Worm (Caenorhabditis elegans) whole organism, L1 larva: Measurements from ENCODE around the gene T03G11.9.

ENCODE experiments used
- aha-1 ChIP-seq: fragments of 150-350 bp; optimal IDR thresholded peaks from 2 replicates; lab custom pipeline; 2014; ENCODE audit warnings: missing biosample characterization, missing genetic modification characterization
- ama-1 ChIP-seq: fragments of 150-350 bp; optimal IDR thresholded peaks from 2 replicates; lab custom pipeline; 2014
- blmp-1 ChIP-seq: fragments of 150-350 bp; optimal IDR thresholded peaks from 2 replicates; lab custom pipeline; 2014; ENCODE audit warnings: missing biosample characterization, missing genetic modification characterization
- ceh-8 ChIP-seq: fragments of 200-800 bp; sonication (Bioruptor generic); optimal IDR thresholded peaks from 2 replicates; lab custom pipeline; 2018; ENCODE audit warnings: mild to moderate bottlenecking, missing genetic modification characterization, moderate library complexity, missing compliant biosample characterization
- ceh-82 ChIP-seq, 3 experiments: fragments of 150-350 bp in 1 of 3; sonication (generic microtip) in 2 of 3; optimal IDR thresholded peaks; 2 replicates each; lab custom pipeline; 2014 to 2017; ENCODE audit warnings: missing biosample characterization in 3 of 3, missing genetic modification characterization in 3 of 3
- ceh-88 ChIP-seq: fragments of 200-800 bp; sonication (Bioruptor generic); IDR thresholded peaks from 2 replicates; pipeline ENCODE4 v1.3.6; 2022; ENCODE audit warnings: missing genetic modification characterization, missing compliant biosample characterization
- efl-1 ChIP-seq, 4 experiments: fragments of 150-350 bp; optimal IDR thresholded peaks in 3 of 4; peaks in 1 of 4; 1 replicate in 1 of 4; 2 replicates in 3 of 4; lab custom pipeline; 2014; ENCODE audit warnings: missing biosample characterization in 2 of 4, missing genetic modification characterization in 2 of 4, missing genetic modification reagents in 2 of 4
- egl-13 ChIP-seq: sonication (generic microtip); optimal IDR thresholded peaks from 2 replicates; lab custom pipeline; 2016; ENCODE audit warnings: missing genotype, missing genetic modification reagents, missing genetic modification characterization, missing compliant biosample characterization
- egl-27 ChIP-seq, 2 experiments: fragments of 150-350 bp in 1 of 2; sonication (generic microtip); optimal IDR thresholded peaks; 3 replicates each; lab custom pipeline; 2017 to 2018; ENCODE audit warnings: missing biosample characterization in 2 of 2, missing genetic modification characterization in 2 of 2, missing genetic modification reagents in 2 of 2
- elt-2 ChIP-seq: sonication (generic microtip); optimal IDR thresholded peaks from 2 replicates; lab custom pipeline; 2016; ENCODE audit warnings: missing genetic modification characterization, mild to moderate bottlenecking, inconsistent platforms, missing compliant biosample characterization, missing genetic modification reagents
- elt-3 ChIP-seq, 6 experiments: fragments of 150-350 bp in 1 of 6; sonication (generic microtip); optimal IDR thresholded peaks; 2 replicates each; lab custom pipeline; 2017 to 2018; ENCODE audit warnings: missing biosample characterization in 6 of 6, missing genetic modification characterization in 6 of 6, inconsistent platforms in 1 of 6
- fkh-10 ChIP-seq: sonication (generic microtip); optimal IDR thresholded peaks from 2 replicates; lab custom pipeline; 2017; ENCODE audit warnings: missing biosample characterization, missing genetic modification reagents, missing genetic modification characterization
- fkh-4 ChIP-seq: sonication (generic microtip); optimal IDR thresholded peaks from 2 replicates; lab custom pipeline; 2016; ENCODE audit warnings: missing compliant biosample characterization, missing genetic modification characterization, borderline replicate concordance
- grh-1 ChIP-seq: fragments of 200-800 bp; sonication (Bioruptor generic); IDR thresholded peaks from 2 replicates; pipeline ENCODE4 v1.3.6; 2022; ENCODE audit warnings: missing genetic modification reagents, missing genetic modification characterization, missing compliant biosample characterization
- isw-1 ChIP-seq: fragments of 200-800 bp; sonication (Bioruptor generic); IDR thresholded peaks from 2 replicates; pipeline ENCODE4 v1.3.6; 2022; ENCODE audit warnings: missing genetic modification characterization, missing compliant biosample characterization
- jun-1 ChIP-seq: fragments of 150-350 bp; optimal IDR thresholded peaks from 2 replicates; lab custom pipeline; 2014; ENCODE audit warnings: missing biosample characterization, missing genetic modification reagents, missing genetic modification characterization
- lin-13 ChIP-seq: fragments of 150-350 bp; optimal IDR thresholded peaks from 2 replicates; lab custom pipeline; 2014; ENCODE audit warnings: missing biosample characterization, missing genetic modification reagents, missing genetic modification characterization
- lin-14 ChIP-seq: fragments of 200-800 bp; sonication (Bioruptor generic); optimal IDR thresholded peaks from 2 replicates; lab custom pipeline; 2018; ENCODE audit warnings: mild to moderate bottlenecking, missing genetic modification characterization, moderate library complexity, missing compliant biosample characterization
- lin-35 ChIP-seq, 2 experiments: fragments of 150-350 bp; optimal IDR thresholded peaks; 2 replicates each; lab custom pipeline; 2014; ENCODE audit warnings: missing biosample characterization in 2 of 2, missing genetic modification characterization in 2 of 2, missing genetic modification reagents in 2 of 2
- lin-39 ChIP-seq: fragments of 150-350 bp; optimal IDR thresholded peaks from 2 replicates; lab custom pipeline; 2014; ENCODE audit warnings: missing biosample characterization, missing genetic modification reagents, missing genetic modification characterization
- lir-3 ChIP-seq: sonication (generic microtip); optimal IDR thresholded peaks from 2 replicates; lab custom pipeline; 2016; ENCODE audit warnings: mild to moderate bottlenecking, missing genetic modification characterization, moderate library complexity, missing compliant biosample characterization; ENCODE audit not compliant: poor library complexity
- lsy-2 ChIP-seq, 2 experiments: fragments of 150-350 bp; optimal IDR thresholded peaks; 2 replicates each; lab custom pipeline; 2014; ENCODE audit warnings: missing biosample characterization in 2 of 2, missing genetic modification characterization in 2 of 2
- mab-9 ChIP-seq: fragments of 200-800 bp; sonication (Bioruptor generic); IDR thresholded peaks from 2 replicates; pipeline ENCODE4 v1.3.6; 2022; ENCODE audit warnings: missing genetic modification reagents, missing genetic modification characterization, missing compliant biosample characterization
- mef-2 ChIP-seq: fragments of 150-350 bp; optimal IDR thresholded peaks from 2 replicates; lab custom pipeline; 2014; ENCODE audit warnings: missing biosample characterization, missing genetic modification characterization
- nhr-19 ChIP-seq: fragments of 200-800 bp; sonication (Bioruptor generic); conservative IDR thresholded peaks from 2 replicates; pipeline ENCODE4 v1.3.6; 2022; ENCODE audit warnings: missing genetic modification characterization, missing compliant biosample characterization
- nhr-20 ChIP-seq: sonication (generic microtip); optimal IDR thresholded peaks from 2 replicates; lab custom pipeline; 2016; ENCODE audit warnings: mild to moderate bottlenecking, missing genetic modification characterization, missing compliant biosample characterization
- nhr-237 ChIP-seq: fragments of 150-350 bp; optimal IDR thresholded peaks from 2 replicates; lab custom pipeline; 2014; ENCODE audit warnings: missing biosample characterization, missing genetic modification characterization
- nhr-28 ChIP-seq: fragments of 150-350 bp; optimal IDR thresholded peaks from 2 replicates; lab custom pipeline; 2014; ENCODE audit warnings: missing biosample characterization, missing genetic modification characterization
- nhr-47 ChIP-seq: sonication (generic microtip); optimal IDR thresholded peaks from 2 replicates; lab custom pipeline; 2016; ENCODE audit warnings: mild to moderate bottlenecking, missing genetic modification characterization, moderate library complexity, missing compliant biosample characterization
- nhr-71 ChIP-seq: sonication (generic microtip); optimal IDR thresholded peaks from 2 replicates; lab custom pipeline; 2016; ENCODE audit warnings: mild to moderate bottlenecking, missing genetic modification characterization, moderate library complexity, missing compliant biosample characterization
- nhr-76 ChIP-seq: sonication (generic microtip); optimal IDR thresholded peaks from 2 replicates; lab custom pipeline; 2017; ENCODE audit warnings: missing biosample characterization, missing genetic modification characterization
- nhr-77 ChIP-seq: fragments of 150-350 bp; optimal IDR thresholded peaks from 2 replicates; lab custom pipeline; 2014; ENCODE audit warnings: missing biosample characterization, missing genetic modification characterization
- nhr-85 ChIP-seq: sonication (generic microtip); peaks from one replicate; lab custom pipeline; 2016; ENCODE audit warnings: missing genetic modification characterization, inconsistent platforms, missing compliant biosample characterization
- rnt-1 ChIP-seq: sonication (generic microtip); optimal IDR thresholded peaks from 2 replicates; lab custom pipeline; 2016; ENCODE audit warnings: mild to moderate bottlenecking, missing genetic modification characterization, moderate library complexity, missing compliant biosample characterization
- skn-1 ChIP-seq: fragments of 150-350 bp; optimal IDR thresholded peaks from 2 replicates; lab custom pipeline; 2014; ENCODE audit warnings: missing biosample characterization, missing genetic modification characterization
- snu-23 ChIP-seq: sonication (generic microtip); optimal IDR thresholded peaks from 2 replicates; lab custom pipeline; 2016; ENCODE audit warnings: missing genetic modification characterization, missing compliant biosample characterization
- swsn-7 ChIP-seq: sonication (generic microtip); optimal IDR thresholded peaks from 2 replicates; lab custom pipeline; 2016; ENCODE audit warnings: missing genetic modification characterization, missing compliant biosample characterization
- tbx-2 ChIP-seq: sonication (generic microtip); optimal IDR thresholded peaks from 2 replicates; lab custom pipeline; 2016; ENCODE audit warnings: missing genetic modification characterization, missing compliant biosample characterization
- tlp-1 ChIP-seq: fragments of 150-350 bp; optimal IDR thresholded peaks from 2 replicates; lab custom pipeline; 2014; ENCODE audit warnings: missing biosample characterization, missing genetic modification characterization
- unc-30 ChIP-seq: sonication (generic microtip); optimal IDR thresholded peaks from 2 replicates; lab custom pipeline; 2017; ENCODE audit warnings: missing biosample characterization, missing genetic modification characterization

T03G11.9 gene

DNA sequence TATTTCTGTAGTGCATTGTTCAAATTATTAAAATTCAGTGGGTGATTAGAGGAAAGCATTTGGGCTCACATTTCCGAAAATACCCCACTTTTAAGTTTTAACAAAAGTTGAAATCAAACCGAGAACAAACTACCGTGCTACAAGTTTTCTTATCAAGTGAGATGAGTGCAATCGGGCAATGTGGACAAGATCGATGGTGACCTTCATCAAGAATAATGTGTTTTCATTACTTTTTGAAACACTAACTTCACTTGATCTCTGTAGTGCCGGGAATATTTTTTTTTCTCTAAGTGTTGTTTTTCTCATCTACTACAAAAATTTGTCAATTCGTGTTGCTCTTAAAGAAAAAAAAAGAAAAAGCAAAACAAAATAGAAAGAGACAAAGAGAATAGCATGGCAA, 24.8 kb downstream of the T03G11.9 start:
- TF ChIP-seq skn-1 (tag; lab: Kevin White, UChicago) (no peak), lin-13 (GFP tag; lab: Kevin White, UChicago) (no peak), nhr-85 (tag; lab: Kevin White, UChicago) (peak; percentile 73), ama-1 (no peak), ceh-8 (GFP tag; lab: Kevin White, UChicago) (no peak), rnt-1 (no peak), egl-13 (tag; lab: Kevin White, UChicago) (no peak), efl-1 (optimal IDR thresholded peaks at IDR 0.05; lab: Kevin White, UChicago) (no peak), efl-1 (GFP tag; optimal IDR thresholded peaks at IDR 0.05 in 1 of 2; lab: Kevin White, UChicago) (peak in 1 of 2 experiments; percentile 74), nhr-20 (tag; lab: Kevin White, UChicago) (peak; percentile 28), snu-23 (GFP tag; lab: Kevin White, UChicago) (no peak), lin-35 (GFP tag; optimal IDR thresholded peaks at IDR 0.05; lab: Kevin White, UChicago) (no peak), blmp-1 (tag; lab: Kevin White, UChicago) (peak; percentile 73), isw-1 (GFP tag; lab: Robert Waterston, UW) (no peak), unc-30 (no peak), lsy-2 (tag; optimal IDR thresholded peaks at IDR 0.05; lab: Kevin White, UChicago) (no peak), nhr-76 (tag; lab: Kevin White, UChicago) (no peak), fkh-4 (tag; lab: Kevin White, UChicago) (no peak), elt-2 (tag; lab: Kevin White, UChicago) (no peak), lin-14 (GFP tag; lab: Kevin White, UChicago) (peak; percentile 4), mab-9 (GFP tag; lab: Robert Waterston, UW) (no peak), nhr-237 (tag; lab: Kevin White, UChicago) (no peak), fkh-10 (GFP tag; lab: Kevin White, UChicago) (no peak), nhr-19 (no peak), elt-3 (tag; optimal IDR thresholded peaks at IDR 0.05; lab: Kevin White, UChicago) (peak in 2 of 6 experiments; percentile 50 to 63), ceh-88 (GFP tag; lab: Robert Waterston, UW) (no peak), mef-2 (tag; lab: Kevin White, UChicago) (no peak), ceh-82 (tag; optimal IDR thresholded peaks at IDR 0.05; lab: Kevin White, UChicago) (no peak), nhr-77 (tag; lab: Kevin White, UChicago) (no peak)

DNA sequence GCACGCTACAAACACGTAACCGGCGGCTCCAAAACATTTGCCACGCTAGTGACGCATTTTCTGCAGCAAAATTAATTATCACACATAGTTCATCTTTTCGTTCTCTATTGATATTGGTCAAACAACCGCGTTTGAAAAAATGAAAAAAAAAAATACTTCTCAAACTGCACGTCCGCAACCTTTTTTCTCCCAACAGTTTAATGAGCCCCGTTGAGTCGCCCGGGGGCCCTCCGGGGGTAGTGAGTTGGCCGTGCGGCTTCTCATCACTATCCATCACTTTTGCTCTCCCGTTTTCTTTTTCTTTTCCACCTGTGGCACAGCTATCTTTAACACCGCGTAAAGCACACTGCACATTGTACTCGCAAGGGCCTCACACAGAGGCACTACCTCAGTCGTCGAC, 25.4 kb downstream of the T03G11.9 start:
- TF ChIP-seq aha-1 (tag; lab: Kevin White, UChicago): peak; percentile 84
- TF ChIP-seq snu-23 (GFP tag; lab: Kevin White, UChicago): peak; percentile 20
- no peak for TF ChIP-seq nhr-28 (tag; lab: Kevin White, UChicago)
- TF ChIP-seq nhr-20 (tag; lab: Kevin White, UChicago): peak; percentile 18
- no peak for TF ChIP-seq unc-30
- TF ChIP-seq jun-1 (tag; lab: Kevin White, UChicago): no peak
- TF ChIP-seq rnt-1: peak; percentile 37
- peak; percentile 27 for TF ChIP-seq lir-3
- peak; percentile 19 for TF ChIP-seq lin-39 (tag; lab: Kevin White, UChicago)
- peak; percentile 76 for TF ChIP-seq nhr-71 (tag; lab: Kevin White, UChicago)
- peak; percentile 31 for TF ChIP-seq swsn-7 (tag; lab: Kevin White, UChicago)
- peak; percentile 44 for TF ChIP-seq nhr-85 (tag; lab: Kevin White, UChicago)
- TF ChIP-seq nhr-47: peak; percentile 4
- no peak for TF ChIP-seq tlp-1
- no peak for TF ChIP-seq egl-27 (tag; optimal IDR thresholded peaks at IDR 0.05; lab: Kevin White, UChicago)
- peak; percentile 59; the same call in 1 of the 2 replicates for TF ChIP-seq nhr-19
- TF ChIP-seq tbx-2 (tag; lab: Kevin White, UChicago): peak; percentile 16
- peak; percentile 50 for TF ChIP-seq lin-14 (GFP tag; lab: Kevin White, UChicago)
- TF ChIP-seq grh-1 (GFP tag; lab: Robert Waterston, UW): no peak
- TF ChIP-seq, all 84 proteins: peak for 13
